Fruit fly (Drosophila melanogaster) whole organism, pupa: Measurements from ENCODE around the gene Raf.

Source experiments
- CG10348 ChIP-seq: fragments of 200-800 bp; sonication (Bioruptor generic); IDR thresholded peaks from 2 replicates; pipeline ENCODE4 v1.3.6; 2022; ENCODE audit warnings: missing biosample characterization, missing genetic modification characterization
- CG12605 ChIP-seq: fragments of 200-800 bp; sonication (Bioruptor generic); IDR thresholded peaks from 2 replicates; pipeline ENCODE4 v1.3.6; 2022; ENCODE audit warnings: missing biosample characterization, missing genetic modification characterization
- CG13204 ChIP-seq: fragments of 200-800 bp; sonication (Bioruptor generic); optimal IDR thresholded peaks from 2 replicates; lab custom pipeline; 2018; ENCODE audit warnings: missing biosample characterization, mild to moderate bottlenecking, missing genetic modification characterization, moderate library complexity
- CG14655 ChIP-seq: fragments of 200-800 bp; sonication (Bioruptor generic); optimal IDR thresholded peaks from 3 replicates; lab custom pipeline; 2017; ENCODE audit warnings: mild to moderate bottlenecking, missing biosample characterization, missing genetic modification reagents, missing genetic modification characterization
- CG15710 ChIP-seq: fragments of 200-800 bp; sonication (Bioruptor generic); optimal IDR thresholded peaks from 2 replicates; lab custom pipeline; 2018; ENCODE audit warnings: missing biosample characterization, mild to moderate bottlenecking, missing genetic modification characterization, moderate library complexity
- CG17806 ChIP-seq: fragments of 200-800 bp; sonication (Bioruptor generic); optimal IDR thresholded peaks from 2 replicates; lab custom pipeline; 2018; ENCODE audit warnings: missing biosample characterization, mild to moderate bottlenecking, missing genetic modification characterization, moderate library complexity
- CG32121 ChIP-seq: fragments of 200-800 bp; sonication (Bioruptor generic); IDR thresholded peaks from 2 replicates; pipeline ENCODE4 v1.3.6; 2022; ENCODE audit warnings: missing biosample characterization, missing genetic modification characterization
- CG34367 ChIP-seq: fragments of 200-800 bp; sonication (Bioruptor generic); optimal IDR thresholded peaks from 2 replicates; lab custom pipeline; 2018; ENCODE audit warnings: missing biosample characterization, mild to moderate bottlenecking, missing genetic modification characterization
- CG4496 ChIP-seq: fragments of 200-800 bp; sonication (Bioruptor generic); IDR thresholded peaks from 3 replicates; pipeline ENCODE4 v1.3.6; 2022; ENCODE audit warnings: missing biosample characterization, missing genetic modification characterization
- CG8159 ChIP-seq: fragments of 200-800 bp; sonication (Bioruptor generic); optimal IDR thresholded peaks from 3 replicates; lab custom pipeline; 2018; ENCODE audit warnings: missing biosample characterization, mild to moderate bottlenecking, missing genetic modification characterization, moderate library complexity
- CG8301 ChIP-seq: fragments of 200-800 bp; sonication (Bioruptor generic); optimal IDR thresholded peaks from 2 replicates; lab custom pipeline; 2018; ENCODE audit warnings: missing biosample characterization, mild to moderate bottlenecking, missing genetic modification characterization
- CG9948 ChIP-seq: fragments of 200-800 bp; sonication (Bioruptor generic); optimal IDR thresholded peaks from 2 replicates; lab custom pipeline; 2018; ENCODE audit warnings: missing biosample characterization, mild to moderate bottlenecking, missing genetic modification characterization, moderate library complexity
- D1 ChIP-seq: fragments of 200-800 bp; sonication (Bioruptor generic); optimal IDR thresholded peaks from 2 replicates; lab custom pipeline; 2018; ENCODE audit warnings: missing biosample characterization, mild to moderate bottlenecking, missing genetic modification characterization, moderate library complexity
- EcR ChIP-seq: fragments of 200-800 bp; sonication (Bioruptor generic); optimal IDR thresholded peaks from 3 replicates; lab custom pipeline; 2019; ENCODE audit warnings: missing biosample characterization, missing genetic modification characterization, mild to moderate bottlenecking, moderate library complexity, missing genetic modification reagents
- Ets98B ChIP-seq: fragments of 200-800 bp; sonication (Bioruptor generic); IDR thresholded peaks from 2 replicates; pipeline ENCODE4 v1.3.6; 2022; ENCODE audit warnings: missing biosample characterization, missing genetic modification characterization
- Pif1A ChIP-seq: fragments of 200-800 bp; sonication (Bioruptor generic); optimal IDR thresholded peaks from 3 replicates; lab custom pipeline; 2016; ENCODE audit warnings: missing biosample characterization, missing genetic modification characterization
- Pif1B ChIP-seq: fragments of 200-800 bp; sonication (Bioruptor generic); optimal IDR thresholded peaks from 3 replicates; lab custom pipeline; 2016; ENCODE audit warnings: missing biosample characterization, missing genetic modification characterization
- Snoo ChIP-seq: fragments of 200-800 bp; sonication (Bioruptor generic); optimal IDR thresholded peaks from 3 replicates; lab custom pipeline; 2017; ENCODE audit warnings: missing biosample characterization, mild to moderate bottlenecking, missing genetic modification characterization, inconsistent platforms
- fd96Ca ChIP-seq: fragments of 200-800 bp; sonication (Bioruptor generic); IDR thresholded peaks from 3 replicates; pipeline ENCODE4 v1.3.6; 2022; ENCODE audit warnings: missing biosample characterization, missing genetic modification characterization
- gl ChIP-seq: fragments of 200-800 bp; sonication (Bioruptor generic); optimal IDR thresholded peaks from 2 replicates; lab custom pipeline; 2018; ENCODE audit warnings: missing biosample characterization, mild to moderate bottlenecking, missing genetic modification characterization
- rn ChIP-seq: fragments of 200-800 bp; sonication (Bioruptor generic); IDR thresholded peaks from 2 replicates; pipeline ENCODE4 v1.3.6; 2022; ENCODE audit warnings: missing biosample characterization, missing genetic modification characterization

The Raf gene

DNA sequence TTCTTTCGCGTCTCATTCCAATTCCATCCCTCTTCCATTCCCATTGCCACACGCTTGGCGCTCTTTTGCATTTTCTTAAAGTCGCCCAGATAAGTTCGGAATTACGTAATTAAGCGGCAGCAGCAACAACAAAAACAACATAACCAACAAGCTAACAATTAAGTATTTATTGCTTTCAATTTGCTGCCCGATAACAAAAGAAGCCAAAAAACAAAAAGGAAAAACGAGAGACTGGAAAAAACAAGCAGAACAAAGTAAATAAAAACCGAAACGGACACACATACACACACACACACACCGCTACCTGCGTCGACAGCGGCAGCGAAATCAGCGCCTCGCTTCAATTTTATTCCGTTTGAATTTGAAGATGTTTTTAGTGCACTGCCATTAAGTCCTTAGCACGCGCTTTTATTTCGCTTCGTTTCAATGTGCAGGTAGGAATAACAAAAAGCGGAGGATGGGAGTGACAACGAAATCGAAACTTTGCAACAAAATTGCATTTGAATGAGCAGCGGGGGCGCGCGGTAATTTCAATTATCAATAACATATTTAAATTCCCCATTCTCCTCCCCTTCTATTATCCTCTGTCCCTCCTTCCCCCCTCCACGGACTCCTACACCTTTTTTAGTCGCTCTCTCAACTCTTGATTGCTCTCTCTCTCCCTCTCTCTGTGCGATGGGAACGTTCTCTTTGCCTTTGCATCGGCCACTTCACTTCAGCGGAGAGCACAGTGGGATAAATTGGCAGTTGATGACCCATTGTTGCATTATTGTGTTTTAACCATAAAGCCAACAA is at the start of gene Raf:
Gene Raf (plus strand): TSS at position 32 of the 795 bp plus-strand sequence.
- no peak for TF ChIP-seq rn (GFP tag; lab: Robert Waterston, UW)
- TF ChIP-seq Ets98B: 0 out of 2 replicates have a peak, but pooled peaks have one; percentile 54
- peak; percentile 42; the same call in 1 of the 2 replicates for TF ChIP-seq CG12605
- TF ChIP-seq, all 21 proteins: peak for 2

DNA sequence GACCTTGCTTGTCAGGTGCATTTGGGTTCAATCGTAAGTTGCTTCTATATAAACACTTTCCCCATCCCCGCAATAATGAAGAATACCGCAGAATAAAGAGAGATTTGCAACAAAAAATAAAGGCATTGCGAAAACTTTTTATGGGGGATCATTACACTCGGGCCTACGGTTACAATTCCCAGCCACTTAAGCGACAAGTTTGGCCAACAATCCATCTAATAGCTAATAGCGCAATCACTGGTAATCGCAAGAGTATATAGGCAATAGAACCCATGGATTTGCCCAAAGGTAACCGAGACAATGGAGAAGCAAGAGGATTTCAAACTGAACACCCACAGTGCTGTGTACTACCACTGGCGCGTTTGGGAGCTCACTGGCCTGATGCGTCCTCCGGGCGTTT is 49.3 kb upstream of the Raf start, which contains the start of gene Or2a:
Gene Or2a (plus strand): TSS at position 301 of the 400 bp plus-strand sequence.
- no peak for TF ChIP-seq fd96Ca
- no peak for TF ChIP-seq CG10348 (GFP tag; lab: Robert Waterston, UW)
- no peak for TF ChIP-seq CG8159 (tag; lab: Kevin White, UChicago)
- TF ChIP-seq CG9948: no peak
- TF ChIP-seq CG32121: no peak

DNA sequence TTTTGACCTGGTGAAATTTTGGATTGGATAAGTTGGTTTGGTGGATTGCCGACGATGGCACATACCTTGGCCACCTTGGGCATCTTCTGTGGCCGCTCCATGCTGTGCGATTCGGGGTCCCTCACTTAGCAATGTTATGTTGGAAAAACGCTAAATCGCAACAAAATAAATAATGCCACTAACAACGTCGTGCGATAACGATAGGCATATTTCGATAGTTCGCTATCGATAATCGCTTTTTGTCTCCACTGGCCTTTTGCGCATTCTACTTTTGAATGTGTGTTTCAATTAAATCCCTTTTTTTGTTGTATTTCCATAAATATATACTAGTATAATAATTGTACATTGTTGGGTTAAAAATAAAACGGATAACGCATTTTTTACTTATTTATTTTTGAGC is 45.5 kb upstream of the Raf start, which contains the start of gene crn:
Gene crn (minus strand): TSS at position 221 of the 400 bp plus-strand sequence.
- TF ChIP-seq CG15710 (tag; lab: Kevin White, UChicago) (no peak), CG34367 (no peak), Pif1A (GFP tag; lab: Kevin White, UChicago) (no peak), CG8159 (tag; lab: Kevin White, UChicago) (no peak), CG14655 (no peak), Pif1B (GFP tag; lab: Kevin White, UChicago) (no peak), CG10348 (GFP tag; lab: Robert Waterston, UW) (no peak), CG4496 (no peak), fd96Ca (no peak), CG17806 (tag; lab: Kevin White, UChicago) (no peak), Ets98B (no peak), CG12605 (no peak), CG8301 (no peak), EcR (GFP tag; lab: Kevin White, UChicago) (no peak), rn (GFP tag; lab: Robert Waterston, UW) (no peak)
- TF ChIP-seq, all 21 proteins: peak for 0

DNA sequence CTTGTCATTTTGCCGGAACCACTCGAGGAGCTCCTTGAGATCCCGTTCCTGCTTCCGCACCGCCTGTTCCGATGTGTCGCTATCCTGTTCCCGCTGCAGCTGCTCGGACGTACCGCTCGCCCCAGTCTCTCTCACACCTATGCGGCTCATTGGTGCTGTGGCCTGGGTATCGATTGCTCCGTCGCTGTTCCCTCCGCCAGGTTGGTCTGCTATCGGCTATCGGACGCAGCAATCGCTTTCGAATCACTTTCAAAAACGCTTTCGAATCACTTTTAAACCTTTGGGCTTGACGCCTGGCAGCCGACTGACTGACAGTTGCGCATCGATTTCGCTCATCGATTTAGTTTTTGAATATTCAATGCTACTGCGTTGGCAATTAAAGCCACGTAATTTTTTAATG is 43.6 kb upstream of the Raf start, which contains the start of gene CG3191:
Gene CG3191 (minus strand): TSS at position 306 of the 400 bp plus-strand sequence.
- TF ChIP-seq CG4496 (0 out of 3 replicates have a peak, but pooled peaks have one; percentile 21), D1 (tag; lab: Kevin White, UChicago) (no peak), CG15710 (tag; lab: Kevin White, UChicago) (no peak), CG8159 (tag; lab: Kevin White, UChicago) (no peak), CG32121 (no peak), CG9948 (no peak), Ets98B (no peak)

DNA sequence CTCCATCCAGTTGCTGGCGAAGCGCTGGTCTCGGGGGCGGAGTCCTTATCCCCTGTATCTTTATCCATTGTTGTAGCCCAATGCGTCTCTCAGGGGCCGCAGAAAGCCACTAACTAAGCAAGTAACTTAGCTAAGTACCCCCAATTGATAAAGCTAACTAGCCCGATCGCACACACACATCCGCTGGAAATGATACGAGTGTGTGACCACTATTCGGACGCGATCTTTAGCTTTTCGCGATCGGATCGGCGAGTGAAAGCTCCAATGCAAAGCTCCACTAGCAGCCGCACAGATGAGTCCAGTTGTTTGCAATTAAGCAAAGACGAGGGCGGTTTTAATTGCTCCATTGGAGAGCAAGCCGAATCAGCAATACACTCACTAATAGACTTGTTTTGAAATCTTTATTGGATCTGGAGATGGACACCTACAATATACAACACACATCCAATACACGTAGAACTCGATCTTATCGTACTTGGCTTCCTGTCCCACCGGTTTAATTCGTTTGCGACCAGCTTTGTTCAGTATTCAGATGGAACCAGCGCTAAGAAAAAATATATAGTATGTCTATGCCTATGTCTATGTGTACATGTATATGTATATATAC is 41.1 kb upstream of the Raf start, which contains the start of gene CG3091:
Gene CG3091 (minus strand): TSS at position 178 of the 607 bp plus-strand sequence.
- TF ChIP-seq fd96Ca: peak; percentile 70; the same call in 2 of the 3 replicates
- TF ChIP-seq Pif1B (GFP tag; lab: Kevin White, UChicago): no peak
- TF ChIP-seq CG8301: no peak
- peak; percentile 55; the same call in 1 of the 3 replicates for TF ChIP-seq CG4496
- TF ChIP-seq Pif1A (GFP tag; lab: Kevin White, UChicago): no peak
- no peak for TF ChIP-seq CG34367
- TF ChIP-seq CG15710 (tag; lab: Kevin White, UChicago): no peak
- peak; percentile 73 for TF ChIP-seq Ets98B
- TF ChIP-seq CG13204 (GFP tag; lab: Kevin White, UChicago): no peak
- TF ChIP-seq Snoo (tag; lab: Kevin White, UChicago): no peak
- peak; percentile 75 for TF ChIP-seq CG32121
- TF ChIP-seq, all 21 proteins: peak for 4

DNA sequence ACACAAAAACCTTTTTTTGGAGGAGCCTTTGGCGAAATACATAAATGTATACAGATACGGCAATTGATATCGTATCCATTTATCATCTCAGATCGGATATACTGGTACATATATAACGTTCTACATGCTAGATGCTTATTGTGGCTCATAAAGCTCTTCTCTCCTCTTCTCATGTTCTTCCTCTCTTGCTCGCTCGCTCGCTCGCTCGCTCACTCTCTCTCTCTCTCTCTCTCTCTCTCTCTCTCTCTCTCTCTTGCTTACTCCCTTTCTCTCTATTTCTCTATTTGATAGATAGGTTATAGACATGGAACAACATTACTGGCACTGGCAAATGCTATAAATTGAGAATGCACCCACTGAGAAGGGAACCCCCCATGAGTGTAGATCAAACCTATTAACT is 40.2 kb upstream of the Raf start:
- TF ChIP-seq EcR (GFP tag; lab: Kevin White, UChicago): peak; percentile 68
- TF ChIP-seq D1 (tag; lab: Kevin White, UChicago): no peak
- TF ChIP-seq Ets98B: peak; percentile 22; the same call in 1 of the 2 replicates
- TF ChIP-seq CG9948: no peak

DNA sequence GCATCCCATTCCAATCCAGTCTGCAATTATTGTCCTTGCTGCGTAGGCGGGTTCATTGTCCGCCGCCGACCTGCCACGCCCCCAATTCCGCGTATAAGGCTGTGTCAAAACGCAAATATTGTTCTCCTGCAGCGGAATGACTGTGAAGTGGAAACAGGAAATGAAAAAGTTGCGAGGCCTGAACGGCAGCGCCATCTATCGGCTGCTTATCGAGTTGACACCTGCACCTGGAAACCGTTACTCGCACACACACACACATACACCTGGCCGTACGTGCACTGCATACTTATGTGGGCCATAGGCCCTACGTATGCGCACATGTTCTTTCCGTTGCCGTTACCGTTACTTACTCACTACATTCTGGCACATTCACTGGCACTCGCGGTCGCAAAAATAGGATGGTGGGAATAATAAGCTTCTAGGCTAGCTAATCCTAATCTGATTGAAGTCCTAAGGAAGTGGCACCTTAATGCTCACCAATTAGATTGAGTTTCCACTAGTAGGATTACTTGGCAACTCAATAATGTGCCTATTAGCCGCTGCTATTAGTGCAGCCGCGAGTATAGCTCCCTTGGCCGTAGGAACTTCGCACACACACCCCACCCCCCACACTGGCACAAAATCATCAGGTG is 36.5 kb upstream of the Raf start:
- TF ChIP-seq rn (GFP tag; lab: Robert Waterston, UW): no peak
- peak; percentile 27 for TF ChIP-seq CG8301
- TF ChIP-seq CG17806 (tag; lab: Kevin White, UChicago): peak; percentile 25
- TF ChIP-seq EcR (GFP tag; lab: Kevin White, UChicago): no peak
- TF ChIP-seq CG8159 (tag; lab: Kevin White, UChicago): peak; percentile 39
- peak; percentile 19 for TF ChIP-seq CG15710 (tag; lab: Kevin White, UChicago)
- no peak for TF ChIP-seq CG34367
- peak; percentile 54; the same call in 2 of the 3 replicates for TF ChIP-seq CG4496
- TF ChIP-seq gl (tag; lab: Kevin White, UChicago): no peak
- peak; percentile 6 for TF ChIP-seq CG9948
- TF ChIP-seq Ets98B: no peak
- peak; percentile 41; the same call in 1 of the 2 replicates for TF ChIP-seq CG32121
- peak; percentile 58; the same call in 1 of the 3 replicates for TF ChIP-seq fd96Ca
